Fruit fly (Drosophila melanogaster) whole organism, prepupa: ENCODE measurements around the gene osk.
A peak's percentile ranks its signal among the peaks of the same experiment; 100 is the strongest.

Experiments used
- CG15336 ChIP-seq: fragments of 200-800 bp; sonication (Bioruptor generic); IDR thresholded peaks from 2 replicates; pipeline ENCODE4 v1.3.6; 2022; ENCODE audit warnings: missing biosample characterization, missing genetic modification characterization
- CG7368 ChIP-seq: fragments of 200-800 bp; sonication (Bioruptor generic); optimal IDR thresholded peaks from 3 replicates; lab custom pipeline; 2016; ENCODE audit warnings: missing biosample characterization, missing genetic modification characterization
- Smox ChIP-seq: fragments of 200-800 bp; sonication (Bioruptor generic); optimal IDR thresholded peaks from 3 replicates; lab custom pipeline; 2016; ENCODE audit warnings: missing biosample characterization, missing genetic modification characterization
- Sox102F ChIP-seq: fragments of 200-800 bp; sonication (Bioruptor generic); optimal IDR thresholded peaks from 2 replicates; lab custom pipeline; 2016; ENCODE audit warnings: missing biosample characterization, mild to moderate bottlenecking, missing genetic modification characterization
- acj6 ChIP-seq: fragments of 200-800 bp; sonication (Bioruptor generic); optimal IDR thresholded peaks from 3 replicates; lab custom pipeline; 2016; ENCODE audit warnings: missing biosample characterization, missing genetic modification characterization

DNA sequence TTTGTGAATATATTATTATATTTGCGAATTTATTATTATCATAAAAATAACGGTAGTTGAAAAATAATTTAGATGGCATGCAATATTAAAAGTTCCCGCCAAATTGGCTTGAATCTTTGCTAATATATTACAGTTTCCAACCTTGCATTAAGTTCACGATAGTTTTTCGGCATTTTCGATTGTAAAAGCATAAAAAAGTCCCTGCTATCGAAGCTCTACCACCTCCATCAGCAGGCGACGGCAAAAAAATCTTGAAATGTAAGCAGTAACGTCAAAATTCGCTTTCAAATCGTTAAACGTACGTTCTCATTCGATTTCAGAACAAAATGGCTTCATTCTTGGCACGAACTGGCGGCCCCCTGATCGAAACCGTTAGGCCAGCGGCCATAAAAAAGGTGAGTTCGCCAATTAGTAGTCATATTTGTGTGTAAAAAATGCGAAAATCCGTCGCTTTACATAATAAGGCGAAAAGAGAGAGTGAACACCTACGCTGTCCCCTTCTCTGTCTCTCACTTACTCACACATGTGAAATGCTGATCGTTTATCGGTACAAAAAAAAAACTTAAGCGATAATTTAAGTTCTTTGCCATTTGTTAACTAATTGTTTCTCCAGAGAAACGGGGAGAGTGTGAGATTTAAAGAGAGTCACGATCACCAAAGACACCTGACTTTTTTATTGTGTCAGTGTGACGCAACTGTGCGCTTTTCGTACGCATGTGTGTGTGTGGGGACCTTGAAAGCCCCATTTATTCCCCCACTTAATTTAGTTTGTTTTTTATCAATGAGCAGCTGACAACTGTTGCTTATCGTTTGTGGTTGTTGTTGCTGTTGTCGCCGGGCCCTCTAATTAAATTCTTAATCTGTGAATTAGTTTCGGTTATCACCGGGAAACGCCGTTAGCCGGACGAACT, 3.8 kb downstream of the osk start, which contains the start of gene ScsbetaA:
- TF ChIP-seq CG15336 (GFP tag; lab: Robert Waterston, UW) (0 out of 2 replicates have a peak, but pooled peaks have one; percentile 9), CG7368 (GFP tag; lab: Kevin White, UChicago) (no peak), acj6 (GFP tag; lab: Kevin White, UChicago) (no peak), Sox102F (GFP tag; lab: Kevin White, UChicago) (no peak), Smox (GFP tag; lab: Kevin White, UChicago) (no peak)
